Fruit fly (Drosophila melanogaster): ENCODE measurements around the gene Sol1.

Gene Sol1

dm6 chr3R:12401672-12402296, 15.7 kb downstream of the Sol1 start, which contains the start of gene DNAlig3 (continued):
- TF ChIP-seq Sry-δ (GFP tag; optimal IDR thresholded peaks at IDR 0.05): peak; percentile 22
- no peak for TF ChIP-seq CG3847 (GFP tag; IDR thresholded peaks at IDR 0.05)
- peak; percentile 83 for TF ChIP-seq CG12769 (tag; optimal IDR thresholded peaks at IDR 0.05)
- TF ChIP-seq amos (GFP tag; IDR thresholded peaks at IDR 0.05; ENCODE audit: partially characterized antibody): peak; percentile 52; the same call in 1 of the 2 replicates
- TF ChIP-seq CG2889 (GFP tag; IDR thresholded peaks at IDR 0.05): no peak
- TF ChIP-seq CG4617 (GFP tag; optimal IDR thresholded peaks at IDR 0.05; ENCODE audit: borderline replicate concordance): peak; percentile 2
- TF ChIP-seq Dip2 (GFP tag; IDR thresholded peaks at IDR 0.05): no peak
- no peak for TF ChIP-seq CG10543 (GFP tag; optimal IDR thresholded peaks at IDR 0.05)
- no peak for TF ChIP-seq CG8290 (GFP tag; optimal IDR thresholded peaks at IDR 0.05)
- TF ChIP-seq CG8290 (tag; optimal IDR thresholded peaks at IDR 0.05): peak in 1 of 2 experiments; percentile 40
- no peak for TF ChIP-seq Adf1 (GFP tag; IDR thresholded peaks at IDR 0.05)
- no peak for TF ChIP-seq ro (GFP tag; IDR thresholded peaks at IDR 0.05)
- TF ChIP-seq CG10959 (GFP tag; IDR thresholded peaks at IDR 0.05): no peak
- TF ChIP-seq tll (GFP tag; optimal IDR thresholded peaks at IDR 0.05): peak in 1 of 2 experiments; percentile 62
- no peak for TF ChIP-seq CG11695 (GFP tag; IDR thresholded peaks at IDR 0.05)
- TF ChIP-seq lov (optimal IDR thresholded peaks at IDR 0.05): no peak
- no peak for TF ChIP-seq lov (GFP tag; IDR thresholded peaks at IDR 0.05)
- no peak for TF ChIP-seq CG16863 (GFP tag; optimal IDR thresholded peaks at IDR 0.05)
- no peak for TF ChIP-seq CG31441 (GFP tag; IDR thresholded peaks at IDR 0.05)
- no peak for TF ChIP-seq Atf6 (GFP tag; IDR thresholded peaks at IDR 0.05)
- TF ChIP-seq tna (GFP tag; IDR thresholded peaks at IDR 0.05; ENCODE audit: partially characterized antibody): 0 out of 2 replicates have a peak, but pooled peaks have one; percentile 25
- TF ChIP-seq onecut (GFP tag; IDR thresholded peaks at IDR 0.05): no peak
- no peak for TF ChIP-seq ab (GFP tag; optimal IDR thresholded peaks at IDR 0.05)
- TF ChIP-seq CG3281 (GFP tag; optimal IDR thresholded peaks at IDR 0.05): no peak
- TF ChIP-seq CG15479 (GFP tag; optimal IDR thresholded peaks at IDR 0.05): no peak
- no peak for TF ChIP-seq kay (GFP tag; optimal IDR thresholded peaks at IDR 0.05)
- no peak for TF ChIP-seq CG4854 (GFP tag; optimal IDR thresholded peaks at IDR 0.05)
- no peak for TF ChIP-seq nau (GFP tag; optimal IDR thresholded peaks at IDR 0.05)
- TF ChIP-seq Scr (GFP tag; IDR thresholded peaks at IDR 0.05; ENCODE audit: partially characterized antibody): peak; percentile 60
- TF ChIP-seq CG11696 (GFP tag; IDR thresholded peaks at IDR 0.05): no peak
- TF ChIP-seq CG12071 (GFP tag; optimal IDR thresholded peaks at IDR 0.05): peak; percentile 44
- no peak for TF ChIP-seq stc (GFP tag; IDR thresholded peaks at IDR 0.05)
- TF ChIP-seq trem (tag; optimal IDR thresholded peaks at IDR 0.05): peak; percentile 23
- TF ChIP-seq Bteb2 (GFP tag; optimal IDR thresholded peaks at IDR 0.05): no peak
- no peak for TF ChIP-seq CG4282 (GFP tag; optimal IDR thresholded peaks at IDR 0.05)
- TF ChIP-seq her (GFP tag; optimal IDR thresholded peaks at IDR 0.05): peak; percentile 39
- TF ChIP-seq slbo (GFP tag; IDR thresholded peaks at IDR 0.05): no peak
- TF ChIP-seq CG34224 (GFP tag; IDR thresholded peaks at IDR 0.05; ENCODE audit: partially characterized antibody): peak; percentile 57
- peak; percentile 68; the same call in 2 of the 3 replicates for TF ChIP-seq zen2 (GFP tag; IDR thresholded peaks at IDR 0.05; ENCODE audit: partially characterized antibody)
- no peak for TF ChIP-seq org-1 (GFP tag; optimal IDR thresholded peaks at IDR 0.05)
- TF ChIP-seq wor (GFP tag; IDR thresholded peaks at IDR 0.05): no peak
- TF ChIP-seq CG8388 (GFP tag; optimal IDR thresholded peaks at IDR 0.05): no peak
- TF ChIP-seq scrt (GFP tag; optimal IDR thresholded peaks at IDR 0.05): peak; percentile 53
- no peak for TF ChIP-seq CG11504 (tag; optimal IDR thresholded peaks at IDR 0.05)
- TF ChIP-seq BtbVII (GFP tag; optimal IDR thresholded peaks at IDR 0.05): no peak
- TF ChIP-seq CG6813 (GFP tag; optimal IDR thresholded peaks at IDR 0.05): no peak
- TF ChIP-seq Neu2 (GFP tag; optimal IDR thresholded peaks at IDR 0.05; ENCODE audit: borderline replicate concordance): no peak
- TF ChIP-seq Lhr (GFP tag; optimal IDR thresholded peaks at IDR 0.05): no peak
- no peak for TF ChIP-seq chif (GFP tag; optimal IDR thresholded peaks at IDR 0.05)
- TF ChIP-seq Pdp1 (GFP tag; optimal IDR thresholded peaks at IDR 0.05): peak in 1 of 2 experiments; percentile 10

Measured in whole organism, embryonic.